Worm (Caenorhabditis elegans) whole organism, L3 larva: Measurements from ENCODE around the gene R02D5.10.

ENCODE experiments used
- ZK546.5 ChIP-seq: sonication (generic microtip); optimal IDR thresholded peaks from 2 replicates; lab custom pipeline; 2017; ENCODE audit warnings: missing biosample characterization, missing genetic modification characterization
- ceh-28 ChIP-seq: fragments of 150-350 bp; optimal IDR thresholded peaks from 2 replicates; lab custom pipeline; 2014; ENCODE audit warnings: missing biosample characterization, missing genetic modification reagents, missing genetic modification characterization
- fkh-10 ChIP-seq: sonication (generic microtip); optimal IDR thresholded peaks from 2 replicates; lab custom pipeline; 2017; ENCODE audit warnings: missing biosample characterization, missing genetic modification reagents, missing genetic modification characterization
- nhr-77 ChIP-seq: fragments of 150-350 bp; optimal IDR thresholded peaks from 2 replicates; lab custom pipeline; 2014; ENCODE audit warnings: missing biosample characterization, missing genetic modification characterization
- pqm-1 ChIP-seq: fragments of 150-350 bp; optimal IDR thresholded peaks from 2 replicates; lab custom pipeline; 2017; ENCODE audit warnings: missing biosample characterization, missing genetic modification characterization, inconsistent platforms
- zag-1 ChIP-seq: fragments of 150-350 bp; optimal IDR thresholded peaks from 2 replicates; lab custom pipeline; 2014; ENCODE audit warnings: missing biosample characterization, missing genetic modification characterization
- ztf-11 ChIP-seq: fragments of 150-350 bp; optimal IDR thresholded peaks from 2 replicates; lab custom pipeline; 2014; ENCODE audit warnings: missing biosample characterization, missing genetic modification characterization

ce11 chrV:14460122-14460521, 22.0 kb upstream of the R02D5.10 start:
- no peak for TF ChIP-seq fkh-10 (GFP tag; lab: Kevin White, UChicago)
- TF ChIP-seq ceh-28 = no peak
- no peak for TF ChIP-seq ZK546.5
- TF ChIP-seq zag-1 (tag; lab: Kevin White, UChicago) = no peak
- TF ChIP-seq pqm-1 (tag; lab: Kevin White, UChicago) = no peak
- TF ChIP-seq ztf-11 (tag; lab: Kevin White, UChicago) = no peak
- no peak for TF ChIP-seq nhr-77 (tag; lab: Kevin White, UChicago)
